Fruit fly (Drosophila melanogaster) whole organism, wandering third instar larva: ENCODE results near the gene CG32170.
A peak's percentile ranks its signal among the peaks of the same experiment; 100 is the strongest.

Experiments
- Abd-B ChIP-seq: fragments of >200 bp; optimal IDR thresholded peaks from 2 replicates; lab custom pipeline; 2017; ENCODE audit warnings: missing biosample characterization, missing genetic modification characterization
- CG32264 ChIP-seq: fragments of 200-800 bp; sonication (Bioruptor generic); optimal IDR thresholded peaks from 2 replicates; lab custom pipeline; 2016; ENCODE audit warnings: missing biosample characterization, missing genetic modification characterization
- CrebA ChIP-seq: fragments of 200-800 bp; sonication (Bioruptor generic); optimal IDR thresholded peaks from 2 replicates; lab custom pipeline; 2016; ENCODE audit warnings: missing biosample characterization, mild to moderate bottlenecking, missing genetic modification characterization, borderline replicate concordance
- Dfd ChIP-seq: fragments of >200 bp; optimal IDR thresholded peaks from 2 replicates; lab custom pipeline; 2017; ENCODE audit warnings: missing biosample characterization, missing genetic modification characterization
- Dif ChIP-seq: fragments of 200-275, 200-300 bp; sonication (Bioruptor generic); optimal IDR thresholded peaks from 2 replicates; lab custom pipeline; 2018; ENCODE audit warnings: missing biosample characterization, missing genetic modification characterization; ENCODE audit not compliant: partially characterized antibody
- GATAd ChIP-seq: sonication (Bioruptor generic); optimal IDR thresholded peaks from 2 replicates; lab custom pipeline; 2016; ENCODE audit warnings: missing biosample characterization, missing genetic modification characterization
- HLH106 ChIP-seq: fragments of 200-800 bp; optimal IDR thresholded peaks from 3 replicates; lab custom pipeline; 2019; ENCODE audit warnings: missing biosample characterization, mild to moderate bottlenecking, missing genetic modification characterization, moderate library complexity
- Hnf4 ChIP-seq: fragments of 200-800 bp; sonication (Bioruptor generic); optimal IDR thresholded peaks from 2 replicates; lab custom pipeline; 2016; ENCODE audit warnings: missing biosample characterization, mild to moderate bottlenecking, missing genetic modification characterization
- Hr78 ChIP-seq: fragments of >200 bp; optimal IDR thresholded peaks from 2 replicates; lab custom pipeline; 2017; ENCODE audit warnings: missing biosample characterization, missing genetic modification characterization
- Hr83 ChIP-seq: fragments of 200-300 bp; sonication (Bioruptor generic); optimal IDR thresholded peaks from 2 replicates; lab custom pipeline; 2016; ENCODE audit warnings: missing biosample characterization, mild to moderate bottlenecking, missing genetic modification characterization, moderate library complexity; ENCODE audit not compliant: poor library complexity, severe bottlenecking
- Jra ChIP-seq: sonication (Bioruptor generic); optimal IDR thresholded peaks from 2 replicates; lab custom pipeline; 2016; ENCODE audit warnings: missing biosample characterization, missing genetic modification characterization
- Mio ChIP-seq: sonication (Bioruptor generic); optimal IDR thresholded peaks from 2 replicates; lab custom pipeline; 2016; ENCODE audit warnings: missing biosample characterization, missing genetic modification characterization
- Myc ChIP-seq: fragments of >200 bp; optimal IDR thresholded peaks from 2 replicates; lab custom pipeline; 2017
- N ChIP-seq: fragments of >200 bp; optimal IDR thresholded peaks from 2 replicates; lab custom pipeline; 2018; ENCODE audit warnings: missing biosample characterization, missing external identifiers, missing genetic modification characterization
- OdsH ChIP-seq: fragments of 200-800 bp; sonication (Bioruptor generic); optimal IDR thresholded peaks from 2 replicates; lab custom pipeline; 2016; ENCODE audit warnings: missing biosample characterization, mild to moderate bottlenecking, missing genetic modification characterization
- Rel ChIP-seq, 2 experiments: fragments of 200-800 bp; sonication (Bioruptor generic) in 1 of 2; optimal IDR thresholded peaks; 2 replicates in 1 of 2; 3 replicates in 1 of 2; lab custom pipeline; 2016 to 2019; ENCODE audit warnings: mild to moderate bottlenecking in 2 of 2, missing biosample characterization in 2 of 2, missing genetic modification characterization in 2 of 2, moderate library complexity in 1 of 2
- Sp1 ChIP-seq: fragments of 200-800 bp; sonication (Bioruptor generic); optimal IDR thresholded peaks from 3 replicates; lab custom pipeline; 2019; ENCODE audit warnings: missing biosample characterization, mild to moderate bottlenecking, missing genetic modification characterization, moderate library complexity
- Vsx2 ChIP-seq: fragments of 200-300, 225-300 bp; sonication (Bioruptor generic); optimal IDR thresholded peaks from 2 replicates; lab custom pipeline; 2018; ENCODE audit warnings: missing biosample characterization, missing genetic modification characterization; ENCODE audit not compliant: partially characterized antibody
- br ChIP-seq: fragments of 200-800 bp; sonication (Bioruptor generic); optimal IDR thresholded peaks from 2 replicates; lab custom pipeline; 2016; ENCODE audit warnings: missing biosample characterization, missing genetic modification characterization
- brk ChIP-seq: fragments of 200-800 bp; sonication (Bioruptor generic); optimal IDR thresholded peaks from 2 replicates; lab custom pipeline; 2016; ENCODE audit warnings: missing biosample characterization, mild to moderate bottlenecking, missing genetic modification characterization
- dl ChIP-seq, 2 experiments: fragments of 175-275, 200-275 bp in 1 of 2; fragments of 200-275 bp in 1 of 2; sonication (Bioruptor generic); optimal IDR thresholded peaks; lab custom pipeline; 2018; ENCODE audit warnings: mild to moderate bottlenecking in 2 of 2, missing biosample characterization in 2 of 2, missing genetic modification characterization in 2 of 2, moderate library complexity in 2 of 2; ENCODE audit not compliant: partially characterized antibody in 2 of 2, insufficient read depth in 1 of 2
- dmrt93B ChIP-seq: fragments of 200-800 bp; sonication (Bioruptor generic); optimal IDR thresholded peaks from 2 replicates; lab custom pipeline; 2018; ENCODE audit warnings: missing biosample characterization, mild to moderate bottlenecking, missing genetic modification characterization
- dsf ChIP-seq: sonication (Bioruptor generic); optimal IDR thresholded peaks from 2 replicates; lab custom pipeline; 2016; ENCODE audit warnings: missing biosample characterization, missing genetic modification characterization, borderline replicate concordance
- ey ChIP-seq: fragments of 200-800 bp; sonication (Bioruptor generic); optimal IDR thresholded peaks from 2 replicates; lab custom pipeline; 2016; ENCODE audit warnings: missing biosample characterization, missing genetic modification characterization
- foxo ChIP-seq, 2 experiments: fragments of 200-800 bp; sonication (Bioruptor generic); optimal IDR thresholded peaks; 2 replicates in 1 of 2; 3 replicates in 1 of 2; lab custom pipeline; 2016 to 2017; ENCODE audit warnings: missing biosample characterization in 2 of 2, missing genetic modification characterization in 2 of 2
- fru ChIP-seq: fragments of 200-800 bp; sonication (Bioruptor generic); optimal IDR thresholded peaks from 3 replicates; lab custom pipeline; 2016; ENCODE audit warnings: missing biosample characterization, mild to moderate bottlenecking, missing genetic modification characterization
- jim ChIP-seq: fragments of 175-275, 200-325 bp; sonication (Bioruptor generic); optimal IDR thresholded peaks from 2 replicates; lab custom pipeline; 2016; ENCODE audit warnings: missing biosample characterization, mild to moderate bottlenecking, missing genetic modification characterization
- lola ChIP-seq: fragments of >200 bp; optimal IDR thresholded peaks from 2 replicates; lab custom pipeline; 2017; ENCODE audit warnings: missing biosample characterization, missing genetic modification characterization
- pan ChIP-seq: fragments of >200 bp; optimal IDR thresholded peaks from 2 replicates; lab custom pipeline; 2017
- psq ChIP-seq: fragments of 200-800 bp; sonication (Bioruptor generic); optimal IDR thresholded peaks from 3 replicates; lab custom pipeline; 2017; ENCODE audit warnings: missing biosample characterization, mild to moderate bottlenecking, missing genetic modification characterization, moderate library complexity
- rgr ChIP-seq: fragments of 200-800 bp; sonication (Bioruptor generic); optimal IDR thresholded peaks from 3 replicates; lab custom pipeline; 2016; ENCODE audit warnings: missing biosample characterization, mild to moderate bottlenecking, missing genetic modification characterization
- sage ChIP-seq: fragments of 200-800 bp; sonication (Bioruptor generic); optimal IDR thresholded peaks from 2 replicates; lab custom pipeline; 2016; ENCODE audit warnings: missing biosample characterization, mild to moderate bottlenecking, missing genetic modification characterization
- sv ChIP-seq: fragments of 200-800 bp; sonication (Bioruptor generic); optimal IDR thresholded peaks from 3 replicates; lab custom pipeline; 2016; ENCODE audit warnings: missing biosample characterization, missing genetic modification characterization
- usp ChIP-seq: fragments of >200 bp; optimal IDR thresholded peaks from 2 replicates; lab custom pipeline; 2017; ENCODE audit warnings: missing biosample characterization, missing genetic modification characterization
- woc ChIP-seq: sonication (Bioruptor generic); optimal IDR thresholded peaks from 2 replicates; lab custom pipeline; 2016; ENCODE audit warnings: missing biosample characterization, mild to moderate bottlenecking, missing genetic modification characterization

The CG32170 gene

DNA sequence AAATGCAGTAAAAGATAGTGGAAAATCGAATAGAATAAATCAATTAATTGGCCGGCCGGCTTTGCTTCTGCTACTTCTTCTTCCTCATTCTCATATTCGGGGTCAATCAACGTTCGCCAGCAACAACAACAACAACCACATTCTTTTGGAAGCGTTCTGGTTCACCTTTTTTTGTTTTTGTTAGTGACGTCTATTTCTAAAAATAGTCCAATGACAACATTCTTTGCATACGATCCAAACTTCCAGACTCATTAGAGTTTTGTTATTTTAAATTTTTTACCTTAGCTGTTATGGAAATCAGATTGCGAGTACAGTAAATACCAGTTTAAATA lies 11.3 kb upstream of the CG32170 start:
- TF ChIP-seq Dif (GFP tag; lab: Kevin White, UChicago) (no peak), N (no peak), foxo (GFP tag; optimal IDR thresholded peaks at IDR 0.05; lab: Kevin White, UChicago) (no peak), CG32264 (GFP tag; lab: Kevin White, UChicago) (no peak), Dfd (GFP tag; lab: Kevin White, UChicago) (no peak), ey (GFP tag; lab: Kevin White, UChicago) (no peak), psq (GFP tag; lab: Kevin White, UChicago) (no peak), CrebA (GFP tag; lab: Kevin White, UChicago) (no peak), jim (no peak), rgr (no peak), dl (GFP tag; optimal IDR thresholded peaks at IDR 0.05; lab: Kevin White, UChicago; ENCODE audit: insufficient read depth in 1 of 2, partially characterized antibody in 2 of 2) (no peak), Vsx2 (no peak)

DNA sequence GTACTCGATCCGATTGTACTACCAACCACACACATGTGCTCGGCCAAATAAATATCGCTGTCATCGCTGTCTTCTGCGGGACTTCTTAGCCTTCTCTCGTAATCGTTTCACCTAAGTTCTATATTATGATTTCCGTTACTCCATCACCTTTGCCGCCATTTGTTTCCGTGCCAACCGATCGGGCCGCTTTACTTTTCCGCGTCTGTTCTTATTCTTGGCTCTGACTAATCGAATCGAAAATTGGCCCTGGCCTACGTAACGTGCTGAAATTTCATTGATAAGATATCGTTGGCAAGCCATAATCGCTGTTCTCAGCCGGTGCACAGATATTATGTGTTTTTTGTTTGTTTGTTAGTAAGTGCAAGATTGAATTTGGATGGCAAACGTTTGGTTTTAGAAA lies 9.9 kb upstream of the CG32170 start:
- TF ChIP-seq OdsH (GFP tag; lab: Kevin White, UChicago) = no peak
- no peak for TF ChIP-seq lola (GFP tag; lab: Kevin White, UChicago)
- no peak for TF ChIP-seq Rel (GFP tag; optimal IDR thresholded peaks at IDR 0.05; lab: Kevin White, UChicago)
- no peak for TF ChIP-seq Rel (tag; optimal IDR thresholded peaks at IDR 0.05; lab: Kevin White, UChicago)
- TF ChIP-seq Myc (lab: Kevin White, UChicago) = no peak
- no peak for TF ChIP-seq GATAd
- TF ChIP-seq fru (GFP tag; lab: Kevin White, UChicago) = no peak
- no peak for TF ChIP-seq Sp1 (GFP tag; lab: Kevin White, UChicago)
- no peak for TF ChIP-seq N
- no peak for TF ChIP-seq Hr78 (GFP tag; lab: Kevin White, UChicago)

DNA sequence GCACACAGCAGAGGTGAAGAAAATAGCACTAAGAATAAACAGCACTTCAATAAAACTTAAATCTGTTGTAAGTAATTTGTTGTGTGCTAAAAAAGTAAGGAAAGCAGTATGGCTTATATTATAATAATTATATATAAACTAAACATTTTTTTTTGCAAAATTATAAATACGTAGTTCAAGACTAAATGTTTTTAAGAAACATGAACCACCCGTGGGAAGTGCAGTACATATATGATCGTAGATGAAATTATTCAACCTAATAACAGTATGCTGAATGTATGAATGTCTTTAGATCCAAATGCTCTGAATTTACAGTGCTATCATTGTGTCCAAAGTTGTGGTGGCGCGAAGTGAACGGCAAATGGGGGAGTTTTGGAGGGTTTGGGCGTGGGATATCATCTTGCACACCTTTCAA lies 6.4 kb upstream of the CG32170 start:
- no peak for TF ChIP-seq CrebA (GFP tag; lab: Kevin White, UChicago)
- peak; percentile 12 for TF ChIP-seq Sp1 (GFP tag; lab: Kevin White, UChicago)
- no peak for TF ChIP-seq HLH106 (tag; lab: Kevin White, UChicago)
- no peak for TF ChIP-seq CG32264 (GFP tag; lab: Kevin White, UChicago)
- peak; percentile 10 for TF ChIP-seq rgr
- no peak for TF ChIP-seq Jra
- peak in 1 of 2 experiments; percentile 7 for TF ChIP-seq foxo (GFP tag; optimal IDR thresholded peaks at IDR 0.05; lab: Kevin White, UChicago)
- TF ChIP-seq dmrt93B (GFP tag; lab: Kevin White, UChicago) = no peak
- peak; percentile 18 for TF ChIP-seq OdsH (GFP tag; lab: Kevin White, UChicago)
- peak; percentile 17 for TF ChIP-seq psq (GFP tag; lab: Kevin White, UChicago)

DNA sequence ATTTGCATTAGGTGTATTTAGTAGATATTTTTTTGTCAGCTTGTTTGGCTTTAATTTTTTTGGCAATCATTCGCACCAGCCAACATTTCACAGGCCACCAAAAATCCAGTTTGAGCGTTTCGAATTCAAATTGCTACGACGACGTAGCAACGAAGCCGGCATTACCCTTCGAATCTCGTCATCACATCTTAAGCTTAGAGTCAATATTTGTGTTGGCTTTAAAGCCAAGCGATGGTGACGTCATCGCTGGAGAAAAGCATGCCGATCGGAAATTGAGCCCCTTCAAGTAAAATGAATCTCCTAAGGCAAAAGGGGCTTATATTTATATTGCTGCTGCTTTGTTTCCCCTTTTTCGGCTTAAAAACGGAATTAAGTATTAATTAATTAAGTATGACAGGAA lies 5.5 kb upstream of the CG32170 start:
- TF ChIP-seq Myc (lab: Kevin White, UChicago) (no peak), dl (GFP tag; optimal IDR thresholded peaks at IDR 0.05; lab: Kevin White, UChicago; ENCODE audit: insufficient read depth in 1 of 2, partially characterized antibody in 2 of 2) (no peak), sage (no peak), Abd-B (no peak), psq (GFP tag; lab: Kevin White, UChicago) (no peak), jim (no peak), fru (GFP tag; lab: Kevin White, UChicago) (no peak), Hr83 (no peak), dmrt93B (GFP tag; lab: Kevin White, UChicago) (no peak), brk (GFP tag; lab: Kevin White, UChicago) (no peak), OdsH (GFP tag; lab: Kevin White, UChicago) (no peak)

DNA sequence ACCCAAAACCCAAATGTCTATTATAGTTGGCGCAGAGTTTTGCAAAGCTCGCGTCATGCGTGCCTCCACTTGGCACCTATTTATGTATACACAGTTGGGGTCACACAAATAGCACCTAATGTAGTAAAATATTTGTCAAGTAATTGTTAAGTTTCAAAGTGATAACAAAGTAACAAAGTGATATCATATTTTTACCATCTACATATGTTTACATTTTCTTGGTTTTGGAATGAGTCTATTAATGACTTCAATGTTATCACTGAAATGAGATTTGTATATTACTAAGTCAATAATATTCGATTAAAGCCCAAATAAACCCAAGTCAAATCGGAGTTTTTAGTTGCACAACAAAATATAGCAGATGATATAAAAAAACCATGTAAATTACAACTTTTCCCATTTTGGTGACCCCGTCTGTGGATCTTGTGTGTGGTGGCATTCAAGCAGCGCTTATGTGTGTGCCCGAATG lies 4.6 kb upstream of the CG32170 start:
- TF ChIP-seq Hr83 (no peak), Sp1 (GFP tag; lab: Kevin White, UChicago) (no peak), jim (no peak), Abd-B (no peak), Dfd (GFP tag; lab: Kevin White, UChicago) (no peak), Dif (GFP tag; lab: Kevin White, UChicago) (no peak), Jra (no peak), Hr78 (GFP tag; lab: Kevin White, UChicago) (no peak), Rel (GFP tag; optimal IDR thresholded peaks at IDR 0.05; lab: Kevin White, UChicago) (no peak), Rel (tag; optimal IDR thresholded peaks at IDR 0.05; lab: Kevin White, UChicago) (no peak), dl (GFP tag; optimal IDR thresholded peaks at IDR 0.05; lab: Kevin White, UChicago; ENCODE audit: insufficient read depth in 1 of 2, partially characterized antibody in 2 of 2) (no peak), ey (GFP tag; lab: Kevin White, UChicago) (peak; percentile 37), CrebA (GFP tag; lab: Kevin White, UChicago) (no peak), woc (GFP tag; lab: Kevin White, UChicago) (peak; percentile 33), psq (GFP tag; lab: Kevin White, UChicago) (peak; percentile 25), GATAd (no peak), Hnf4 (GFP tag; lab: Kevin White, UChicago) (no peak), OdsH (GFP tag; lab: Kevin White, UChicago) (peak; percentile 47), br (GFP tag; lab: Kevin White, UChicago) (peak; percentile 23), CG32264 (GFP tag; lab: Kevin White, UChicago) (no peak), pan (no peak), lola (GFP tag; lab: Kevin White, UChicago) (no peak), rgr (peak; percentile 14), Myc (lab: Kevin White, UChicago) (no peak), usp (GFP tag; lab: Kevin White, UChicago) (no peak), dsf (GFP tag; lab: Kevin White, UChicago) (no peak), foxo (GFP tag; optimal IDR thresholded peaks at IDR 0.05; lab: Kevin White, UChicago) (peak in 1 of 2 experiments; percentile 28), fru (GFP tag; lab: Kevin White, UChicago) (peak; percentile 34), sv (GFP tag; lab: Kevin White, UChicago) (peak; percentile 72), Mio (GFP tag; lab: Kevin White, UChicago) (no peak), brk (GFP tag; lab: Kevin White, UChicago) (no peak), dmrt93B (GFP tag; lab: Kevin White, UChicago) (no peak), Vsx2 (no peak), HLH106 (tag; lab: Kevin White, UChicago) (no peak)
